Worm (Caenorhabditis elegans) whole organism, young adult: Measurements from ENCODE around the gene coa-7.

Experiments
- B0336.3 ChIP-seq: fragments of 200-800 bp; sonication (Bioruptor generic); IDR thresholded peaks from 2 replicates; pipeline ENCODE4 v1.3.6; 2022; ENCODE audit warnings: missing genetic modification characterization, missing compliant biosample characterization
- D2030.7 ChIP-seq: fragments of 200-800 bp; sonication (Bioruptor generic); IDR thresholded peaks from 2 replicates; pipeline ENCODE4 v1.3.6; 2022; ENCODE audit warnings: missing genetic modification reagents, missing genetic modification characterization, missing compliant biosample characterization
- F23B12.7 ChIP-seq: sonication (generic microtip); optimal IDR thresholded peaks from 2 replicates; lab custom pipeline; 2017; ENCODE audit warnings: missing genetic modification characterization, mild to moderate bottlenecking, missing compliant biosample characterization, antibody characterized with exemption, moderate library complexity; ENCODE audit not compliant: insufficient read depth
- F37B4.10 ChIP-seq: fragments of 200-800 bp; sonication (Bioruptor generic); IDR thresholded peaks from 2 replicates; pipeline ENCODE4 v1.3.6; 2022; ENCODE audit warnings: missing genetic modification characterization, missing compliant biosample characterization
- F49E8.2 ChIP-seq: sonication (generic microtip); optimal IDR thresholded peaks from 3 replicates; lab custom pipeline; 2017; ENCODE audit warnings: missing genetic modification characterization, mild to moderate bottlenecking, missing compliant biosample characterization, antibody characterized with exemption, moderate library complexity; ENCODE audit not compliant: insufficient read depth
- F55B11.4 ChIP-seq: sonication (generic microtip); optimal IDR thresholded peaks from 2 replicates; lab custom pipeline; 2016; ENCODE audit warnings: missing compliant biosample characterization, missing genetic modification characterization, borderline replicate concordance; ENCODE audit not compliant: insufficient read depth
- F57A8.1 ChIP-seq: fragments of 200-800 bp; sonication (Bioruptor generic); optimal IDR thresholded peaks from 2 replicates; lab custom pipeline; 2018; ENCODE audit warnings: mild to moderate bottlenecking, missing genetic modification characterization, moderate library complexity, missing compliant biosample characterization
- K11D2.4 ChIP-seq: fragments of 200-800 bp; sonication (Bioruptor generic); IDR thresholded peaks from 2 replicates; pipeline ENCODE4 v1.3.6; 2022; ENCODE audit warnings: missing genetic modification reagents, missing genetic modification characterization, missing compliant biosample characterization
- Y53F4B.3 ChIP-seq: fragments of 200-800 bp; sonication (Bioruptor generic); IDR thresholded peaks from 2 replicates; pipeline ENCODE4 v1.3.6; 2022; ENCODE audit warnings: missing genetic modification reagents, missing genetic modification characterization, missing compliant biosample characterization
- Y56A3A.18 ChIP-seq: fragments of 200-800 bp; sonication (Bioruptor generic); IDR thresholded peaks from 2 replicates; pipeline ENCODE4 v1.3.6; 2022; ENCODE audit warnings: missing genetic modification reagents, missing genetic modification characterization, missing compliant biosample characterization
- ZK185.1 ChIP-seq: sonication (generic microtip); optimal IDR thresholded peaks from 2 replicates; lab custom pipeline; 2016; ENCODE audit warnings: mild to moderate bottlenecking, missing genetic modification characterization, missing compliant biosample characterization; ENCODE audit not compliant: poor library complexity, severe bottlenecking
- aptf-3 ChIP-seq: fragments of 200-800 bp; sonication (Bioruptor generic); IDR thresholded peaks from 2 replicates; pipeline ENCODE4 v1.3.6; 2022; ENCODE audit warnings: missing genetic modification characterization, missing compliant biosample characterization
- attf-5 ChIP-seq: fragments of 200-800 bp; sonication (Bioruptor generic); optimal IDR thresholded peaks from 2 replicates; lab custom pipeline; 2018; ENCODE audit warnings: mild to moderate bottlenecking, missing genetic modification characterization, missing compliant biosample characterization
- ceh-100 ChIP-seq: fragments of 200-800 bp; sonication (Bioruptor generic); IDR thresholded peaks from 2 replicates; pipeline ENCODE4 v1.3.6; 2022; ENCODE audit warnings: missing genetic modification reagents, missing genetic modification characterization, missing compliant biosample characterization
- ceh-40 ChIP-seq: fragments of 200-800 bp; sonication (Bioruptor generic); IDR thresholded peaks from 2 replicates; pipeline ENCODE4 v1.3.6; 2022; ENCODE audit warnings: missing genetic modification characterization, missing compliant biosample characterization
- ceh-91 ChIP-seq: fragments of 200-800 bp; sonication (Bioruptor generic); IDR thresholded peaks from 2 replicates; pipeline ENCODE4 v1.3.6; 2022; ENCODE audit warnings: missing genetic modification reagents, missing genetic modification characterization, missing compliant biosample characterization
- die-1 ChIP-seq: sonication (generic microtip); optimal IDR thresholded peaks from 2 replicates; lab custom pipeline; 2016; ENCODE audit warnings: missing genotype, mild to moderate bottlenecking, missing genetic modification characterization, missing compliant biosample characterization
- dpl-1 ChIP-seq: fragments of 150-350 bp; optimal IDR thresholded peaks from 2 replicates; lab custom pipeline; 2014; ENCODE audit warnings: missing biosample characterization, missing genetic modification reagents, missing genetic modification characterization
- efl-1 ChIP-seq: fragments of 150-350 bp; optimal IDR thresholded peaks from 2 replicates; lab custom pipeline; 2014; ENCODE audit warnings: missing biosample characterization, missing genetic modification reagents, missing genetic modification characterization
- hmg-1.2 ChIP-seq: fragments of 200-800 bp; sonication (Bioruptor generic); IDR thresholded peaks from 2 replicates; pipeline ENCODE4 v1.3.6; 2022; ENCODE audit warnings: missing genetic modification reagents, missing genetic modification characterization, missing compliant biosample characterization
- lin-26 ChIP-seq: fragments of 200-800 bp; sonication (Bioruptor generic); IDR thresholded peaks from 2 replicates; pipeline ENCODE4 v1.3.6; 2022; ENCODE audit warnings: missing genetic modification reagents, missing genetic modification characterization, missing compliant biosample characterization
- lin-40 ChIP-seq: sonication (generic microtip); optimal IDR thresholded peaks from 2 replicates; lab custom pipeline; 2016; ENCODE audit warnings: missing genetic modification characterization, mild to moderate bottlenecking, missing compliant biosample characterization, missing genotype, missing genetic modification reagents
- lin-54 ChIP-seq: fragments of 200-800 bp; sonication (Bioruptor generic); optimal IDR thresholded peaks from 2 replicates; lab custom pipeline; 2018; ENCODE audit warnings: mild to moderate bottlenecking, missing genetic modification characterization, missing compliant biosample characterization
- lir-1 ChIP-seq: fragments of 200-800 bp; sonication (Bioruptor generic); conservative IDR thresholded peaks from 2 replicates; pipeline ENCODE4 v1.3.6; 2022; ENCODE audit warnings: missing genetic modification reagents, missing genetic modification characterization, missing compliant biosample characterization
- madf-6 ChIP-seq: fragments of 200-800 bp; sonication (Bioruptor generic); IDR thresholded peaks from 2 replicates; pipeline ENCODE4 v1.3.6; 2022; ENCODE audit warnings: missing genetic modification reagents, missing genetic modification characterization, missing compliant biosample characterization
- madf-8 ChIP-seq: fragments of 200-800 bp; sonication (Bioruptor generic); conservative IDR thresholded peaks from 2 replicates; pipeline ENCODE4 v1.3.6; 2022; ENCODE audit warnings: missing genetic modification reagents, missing genetic modification characterization, missing compliant biosample characterization
- nhr-80 ChIP-seq: sonication (generic microtip); optimal IDR thresholded peaks from 2 replicates; lab custom pipeline; 2016; ENCODE audit warnings: missing genetic modification characterization, missing compliant biosample characterization
- pha-4 ChIP-seq: fragments of 150-350 bp; sonication (generic microtip); optimal IDR thresholded peaks from 2 replicates; lab custom pipeline; 2014; ENCODE audit warnings: missing biosample characterization, missing genetic modification reagents, missing genetic modification characterization
- rcor-1 ChIP-seq: fragments of 200-800 bp; sonication (Bioruptor generic); IDR thresholded peaks from 2 replicates; pipeline ENCODE4 v1.3.6; 2022; ENCODE audit warnings: missing genetic modification reagents, missing genetic modification characterization, missing compliant biosample characterization
- sea-2 ChIP-seq: fragments of 200-800 bp; sonication (Bioruptor generic); IDR thresholded peaks from 2 replicates; pipeline ENCODE4 v1.3.6; 2022; ENCODE audit warnings: missing genetic modification characterization, missing compliant biosample characterization
- snpc-4 ChIP-seq, 5 experiments: fragments of 150-350 bp in 1 of 5; sonication (generic microtip) in 4 of 5; optimal IDR thresholded peaks; 2 replicates each; lab custom pipeline; 2014 to 2018; ENCODE audit warnings: missing genetic modification characterization in 5 of 5, missing biosample characterization in 3 of 5, antibody characterized with exemption in 2 of 5, mild to moderate bottlenecking in 2 of 5, missing compliant biosample characterization in 2 of 5, missing genotype in 2 of 5, moderate library complexity in 2 of 5, missing genetic modification reagents in 1 of 5
- sptf-2 ChIP-seq: fragments of 200-800 bp; sonication (Bioruptor generic); optimal IDR thresholded peaks from 2 replicates; lab custom pipeline; 2018; ENCODE audit warnings: mild to moderate bottlenecking, missing genetic modification characterization, missing compliant biosample characterization
- tlf-1 ChIP-seq: fragments of 200-800 bp; sonication (Bioruptor generic); optimal IDR thresholded peaks from 2 replicates; lab custom pipeline; 2018; ENCODE audit warnings: mild to moderate bottlenecking, missing genetic modification characterization, missing compliant biosample characterization
- unc-62 ChIP-seq: fragments of 150-350 bp; optimal IDR thresholded peaks from 2 replicates; lab custom pipeline; 2014; ENCODE audit warnings: missing biosample characterization, missing genetic modification reagents, missing genetic modification characterization
- xnd-1 ChIP-seq: sonication (generic microtip); optimal IDR thresholded peaks from 2 replicates; lab custom pipeline; 2016; ENCODE audit warnings: missing genotype, missing genetic modification reagents, missing genetic modification characterization, missing compliant biosample characterization
- ztf-18 ChIP-seq: sonication (generic microtip); optimal IDR thresholded peaks from 2 replicates; lab custom pipeline; 2016; ENCODE audit warnings: missing genotype, mild to moderate bottlenecking, missing genetic modification characterization, missing compliant biosample characterization
- ztf-6 ChIP-seq: fragments of 200-800 bp; sonication (Bioruptor generic); IDR thresholded peaks from 2 replicates; pipeline ENCODE4 v1.3.6; 2022; ENCODE audit warnings: missing genetic modification reagents, missing genetic modification characterization, missing compliant biosample characterization

The coa-7 gene

DNA sequence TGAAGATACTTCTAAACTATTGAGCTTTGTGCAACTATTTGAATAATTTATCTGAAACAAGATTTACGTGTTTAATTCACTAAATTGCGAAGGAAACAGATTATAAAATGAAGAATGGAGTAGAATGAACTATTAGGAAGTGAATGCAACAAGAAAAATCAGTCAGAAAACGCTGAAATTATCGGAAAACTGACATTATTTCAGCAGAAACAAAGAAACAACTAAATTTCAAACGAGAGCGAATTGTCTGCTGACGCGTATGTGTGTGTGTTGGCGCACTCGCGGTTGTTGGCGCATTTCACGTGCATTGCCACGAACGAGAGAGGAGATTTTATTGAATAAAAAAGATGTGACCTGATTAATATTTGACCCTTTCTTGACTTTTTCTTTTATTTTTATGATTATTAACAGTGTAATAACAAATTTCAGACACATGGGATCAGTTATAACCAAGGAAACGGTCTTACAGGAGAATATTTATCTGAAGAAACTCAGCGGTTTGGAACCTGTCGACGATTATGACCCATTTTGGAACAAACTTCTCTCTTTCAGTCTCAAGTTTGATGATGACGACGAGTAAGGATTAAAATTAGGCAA is 25.0 kb upstream of the coa-7 start, which contains the start of the genes trr-1 and C47D12.2 (continued):
- TF ChIP-seq lin-54 (peak; percentile 83), dpl-1 (GFP tag; lab: Kevin White, UChicago) (peak; percentile 56), die-1 (tag; lab: Kevin White, UChicago) (no peak), nhr-80 (tag; lab: Kevin White, UChicago) (peak; percentile 42), hmg-1.2 (GFP tag; lab: Robert Waterston, UW) (peak; percentile 36; the same call in 1 of the 2 replicates), ZK185.1 (tag; lab: Kevin White, UChicago) (peak; percentile 60), lin-40 (tag; lab: Kevin White, UChicago) (no peak), snpc-4 (GFP tag; optimal IDR thresholded peaks at IDR 0.05; lab: Kevin White, UChicago) (no peak), snpc-4 (tag; optimal IDR thresholded peaks at IDR 0.05; lab: Kevin White, UChicago) (peak in 2 of 4 experiments; percentile 28 to 78), B0336.3 (0 out of 2 replicates have a peak, but pooled peaks have one; percentile 18), tlf-1 (GFP tag; lab: Kevin White, UChicago) (peak; percentile 32), F23B12.7 (tag; lab: Kevin White, UChicago) (no peak), efl-1 (GFP tag; lab: Kevin White, UChicago) (peak; percentile 43), ceh-91 (GFP tag; lab: Robert Waterston, UW) (no peak), D2030.7 (GFP tag; lab: Robert Waterston, UW) (peak; percentile 34; the same call in 1 of the 2 replicates), ztf-18 (tag; lab: Kevin White, UChicago) (peak; percentile 95), xnd-1 (tag; lab: Kevin White, UChicago) (peak; percentile 18), attf-5 (GFP tag; lab: Kevin White, UChicago) (peak; percentile 84)

DNA sequence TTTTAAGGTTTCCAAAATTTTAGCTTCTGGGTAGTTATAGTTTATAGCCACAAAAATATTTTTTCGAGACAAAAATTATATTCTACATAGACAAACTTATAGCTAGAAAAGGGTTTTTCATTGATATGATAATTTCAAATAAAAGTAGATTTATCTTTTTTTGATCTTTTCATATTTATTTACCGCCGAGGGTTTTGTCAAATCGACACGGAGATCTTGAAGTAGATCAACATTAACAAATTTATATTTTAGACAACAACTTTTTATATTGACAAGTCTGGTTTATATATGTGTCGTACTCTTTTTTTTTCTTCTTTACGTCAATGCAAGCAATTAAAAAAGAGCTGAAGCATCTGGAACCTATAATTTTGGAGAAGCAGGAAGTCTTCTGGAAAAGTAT is 7.9 kb upstream of the coa-7 start:
- TF ChIP-seq K11D2.4 (GFP tag; lab: Robert Waterston, UW) (no peak), madf-8 (GFP tag; lab: Robert Waterston, UW) (peak; percentile 55), lir-1 (no peak), ceh-100 (GFP tag; lab: Robert Waterston, UW) (no peak), F37B4.10 (no peak), aptf-3 (no peak), madf-6 (GFP tag; lab: Robert Waterston, UW) (peak; percentile 74), efl-1 (GFP tag; lab: Kevin White, UChicago) (peak; percentile 70), ztf-18 (tag; lab: Kevin White, UChicago) (no peak), unc-62 (GFP tag; lab: Kevin White, UChicago) (no peak), Y53F4B.3 (no peak), sptf-2 (GFP tag; lab: Kevin White, UChicago) (no peak)
- TF ChIP-seq, all 124 proteins: peak for 3

DNA sequence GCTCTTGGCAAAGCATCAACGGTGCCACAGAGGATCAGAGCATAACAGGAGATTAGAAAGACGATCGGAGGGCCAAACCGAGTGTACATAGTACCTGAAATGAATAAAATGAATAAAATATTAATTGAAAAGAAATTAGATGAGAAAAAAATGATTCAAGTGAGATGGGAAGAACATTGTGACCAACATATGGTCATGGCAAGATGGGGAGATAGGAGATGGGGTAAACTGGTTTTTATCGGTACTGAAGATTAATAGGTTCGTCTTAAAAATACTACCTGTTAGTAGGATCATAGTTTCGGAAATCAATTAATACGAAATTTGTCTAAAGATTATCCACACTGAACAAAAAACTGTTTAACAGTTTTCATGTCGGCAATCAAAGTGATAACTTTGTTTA is 6.1 kb upstream of the coa-7 start, which contains the start of gene nep-1:
TSS of gene nep-1 (minus strand) at position 101 of the 400 bp plus-strand sequence.
- no peak for TF ChIP-seq ceh-40
- TF ChIP-seq lin-26 (GFP tag; lab: Robert Waterston, UW), result no peak
- TF ChIP-seq F49E8.2 (tag; lab: Kevin White, UChicago), result no peak
- TF ChIP-seq Y56A3A.18 (GFP tag; lab: Robert Waterston, UW), result no peak
- no peak for TF ChIP-seq F55B11.4 (tag; lab: Kevin White, UChicago)
- TF ChIP-seq F57A8.1 (GFP tag; lab: Kevin White, UChicago), result no peak
- TF ChIP-seq rcor-1 (GFP tag; lab: Robert Waterston, UW), result no peak
- no peak for TF ChIP-seq snpc-4 (GFP tag; optimal IDR thresholded peaks at IDR 0.05; lab: Kevin White, UChicago)
- no peak for TF ChIP-seq snpc-4 (tag; optimal IDR thresholded peaks at IDR 0.05; lab: Kevin White, UChicago)
- TF ChIP-seq sea-2 (GFP tag; lab: Robert Waterston, UW), result no peak
- no peak for TF ChIP-seq pha-4 (tag; lab: Kevin White, UChicago)
- TF ChIP-seq ztf-6, result no peak
